Worm (Caenorhabditis elegans) whole organism, L1 larva: ENCODE results near the gene C29E4.12.
A peak's percentile ranks its signal among the peaks of the same experiment; 100 is the strongest.

Experiments used
- F16B12.6 ChIP-seq: fragments of 150-350 bp; optimal IDR thresholded peaks from 2 replicates; lab custom pipeline; 2014; ENCODE audit warnings: missing biosample characterization, missing genetic modification characterization
- alr-1 ChIP-seq: fragments of 200-800 bp; sonication (Bioruptor generic); optimal IDR thresholded peaks from 2 replicates; lab custom pipeline; 2018; ENCODE audit warnings: borderline replicate concordance, mild to moderate bottlenecking, missing genetic modification characterization, missing compliant biosample characterization
- aly-2 ChIP-seq: fragments of 150-350 bp; optimal IDR thresholded peaks from 2 replicates; lab custom pipeline; 2014; ENCODE audit warnings: missing biosample characterization, missing genetic modification characterization
- ama-1 ChIP-seq: fragments of 150-350 bp; optimal IDR thresholded peaks from 2 replicates; lab custom pipeline; 2014
- ceh-63 ChIP-seq: fragments of 200-800 bp; sonication (Bioruptor generic); optimal IDR thresholded peaks from 2 replicates; lab custom pipeline; 2018; ENCODE audit warnings: mild to moderate bottlenecking, missing genetic modification characterization, missing compliant biosample characterization
- dpl-1 ChIP-seq, 3 experiments: fragments of 150-350 bp in 2 of 3; sonication (generic microtip) in 1 of 3; optimal IDR thresholded peaks; 2 replicates each; lab custom pipeline; 2014 to 2017; ENCODE audit warnings: missing biosample characterization in 3 of 3, missing genetic modification characterization in 3 of 3, missing genetic modification reagents in 3 of 3
- dsc-1 ChIP-seq: sonication (generic microtip); optimal IDR thresholded peaks from 2 replicates; lab custom pipeline; 2016; ENCODE audit warnings: mild to moderate bottlenecking, missing genetic modification characterization, missing compliant biosample characterization
- efl-1 ChIP-seq, 4 experiments: fragments of 150-350 bp; optimal IDR thresholded peaks in 3 of 4; peaks in 1 of 4; 1 replicate in 1 of 4; 2 replicates in 3 of 4; lab custom pipeline; 2014; ENCODE audit warnings: missing biosample characterization in 2 of 4, missing genetic modification characterization in 2 of 4, missing genetic modification reagents in 2 of 4
- egl-13 ChIP-seq: sonication (generic microtip); optimal IDR thresholded peaks from 2 replicates; lab custom pipeline; 2016; ENCODE audit warnings: missing genotype, missing genetic modification reagents, missing genetic modification characterization, missing compliant biosample characterization
- egl-27 ChIP-seq, 2 experiments: fragments of 150-350 bp in 1 of 2; sonication (generic microtip); optimal IDR thresholded peaks; 3 replicates each; lab custom pipeline; 2017 to 2018; ENCODE audit warnings: missing biosample characterization in 2 of 2, missing genetic modification characterization in 2 of 2, missing genetic modification reagents in 2 of 2
- fkh-10 ChIP-seq: sonication (generic microtip); optimal IDR thresholded peaks from 2 replicates; lab custom pipeline; 2017; ENCODE audit warnings: missing biosample characterization, missing genetic modification reagents, missing genetic modification characterization
- fkh-4 ChIP-seq: sonication (generic microtip); optimal IDR thresholded peaks from 2 replicates; lab custom pipeline; 2016; ENCODE audit warnings: missing compliant biosample characterization, missing genetic modification characterization, borderline replicate concordance
- fkh-8 ChIP-seq: sonication (generic microtip); optimal IDR thresholded peaks from 2 replicates; lab custom pipeline; 2016; ENCODE audit warnings: mild to moderate bottlenecking, missing genetic modification characterization, missing compliant biosample characterization
- grh-1 ChIP-seq: fragments of 200-800 bp; sonication (Bioruptor generic); IDR thresholded peaks from 2 replicates; pipeline ENCODE4 v1.3.6; 2022; ENCODE audit warnings: missing genetic modification reagents, missing genetic modification characterization, missing compliant biosample characterization
- hlh-4 ChIP-seq: sonication (generic microtip); optimal IDR thresholded peaks from 2 replicates; lab custom pipeline; 2016; ENCODE audit warnings: mild to moderate bottlenecking, missing genetic modification characterization, missing compliant biosample characterization
- isw-1 ChIP-seq: fragments of 200-800 bp; sonication (Bioruptor generic); IDR thresholded peaks from 2 replicates; pipeline ENCODE4 v1.3.6; 2022; ENCODE audit warnings: missing genetic modification characterization, missing compliant biosample characterization
- lin-13 ChIP-seq: fragments of 150-350 bp; optimal IDR thresholded peaks from 2 replicates; lab custom pipeline; 2014; ENCODE audit warnings: missing biosample characterization, missing genetic modification reagents, missing genetic modification characterization
- lin-35 ChIP-seq, 2 experiments: fragments of 150-350 bp; optimal IDR thresholded peaks; 2 replicates each; lab custom pipeline; 2014; ENCODE audit warnings: missing biosample characterization in 2 of 2, missing genetic modification characterization in 2 of 2, missing genetic modification reagents in 2 of 2
- lin-39 ChIP-seq: fragments of 150-350 bp; optimal IDR thresholded peaks from 2 replicates; lab custom pipeline; 2014; ENCODE audit warnings: missing biosample characterization, missing genetic modification reagents, missing genetic modification characterization
- lir-3 ChIP-seq: sonication (generic microtip); optimal IDR thresholded peaks from 2 replicates; lab custom pipeline; 2016; ENCODE audit warnings: mild to moderate bottlenecking, missing genetic modification characterization, moderate library complexity, missing compliant biosample characterization; ENCODE audit not compliant: poor library complexity
- mdl-1 ChIP-seq, 2 experiments: fragments of 150-350 bp; optimal IDR thresholded peaks; 2 replicates each; lab custom pipeline; 2014 to 2017; ENCODE audit warnings: missing biosample characterization in 2 of 2, missing genetic modification characterization in 2 of 2, inconsistent platforms in 1 of 2
- mep-1 ChIP-seq: fragments of 150-350 bp; optimal IDR thresholded peaks from 2 replicates; lab custom pipeline; 2014; ENCODE audit warnings: missing biosample characterization, missing genetic modification characterization
- nhr-12 ChIP-seq: sonication (generic microtip); optimal IDR thresholded peaks from 2 replicates; lab custom pipeline; 2017; ENCODE audit warnings: missing biosample characterization, missing genetic modification characterization
- nhr-19 ChIP-seq: fragments of 200-800 bp; sonication (Bioruptor generic); conservative IDR thresholded peaks from 2 replicates; pipeline ENCODE4 v1.3.6; 2022; ENCODE audit warnings: missing genetic modification characterization, missing compliant biosample characterization
- nhr-77 ChIP-seq: fragments of 150-350 bp; optimal IDR thresholded peaks from 2 replicates; lab custom pipeline; 2014; ENCODE audit warnings: missing biosample characterization, missing genetic modification characterization
- nhr-85 ChIP-seq: sonication (generic microtip); peaks from one replicate; lab custom pipeline; 2016; ENCODE audit warnings: missing genetic modification characterization, inconsistent platforms, missing compliant biosample characterization
- pag-3 ChIP-seq: sonication (generic microtip); optimal IDR thresholded peaks from 2 replicates; lab custom pipeline; 2017; ENCODE audit warnings: missing genetic modification characterization, mild to moderate bottlenecking, missing compliant biosample characterization, antibody characterized with exemption, borderline replicate concordance; ENCODE audit not compliant: insufficient read depth
- pqm-1 ChIP-seq: sonication (generic microtip); optimal IDR thresholded peaks from 3 replicates; lab custom pipeline; 2017; ENCODE audit warnings: missing biosample characterization, missing genetic modification characterization
- snu-23 ChIP-seq: sonication (generic microtip); optimal IDR thresholded peaks from 2 replicates; lab custom pipeline; 2016; ENCODE audit warnings: missing genetic modification characterization, missing compliant biosample characterization
- sptf-1 ChIP-seq: fragments of 150-350 bp; optimal IDR thresholded peaks from 2 replicates; lab custom pipeline; 2014; ENCODE audit warnings: missing biosample characterization, missing genetic modification characterization
- tbx-2 ChIP-seq: sonication (generic microtip); optimal IDR thresholded peaks from 2 replicates; lab custom pipeline; 2016; ENCODE audit warnings: missing genetic modification characterization, missing compliant biosample characterization
- unc-62 ChIP-seq: fragments of 150-350 bp; optimal IDR thresholded peaks from 2 replicates; lab custom pipeline; 2014; ENCODE audit warnings: missing biosample characterization, missing genetic modification reagents, missing genetic modification characterization
- unc-98 ChIP-seq: fragments of 200-800 bp; sonication (Bioruptor generic); IDR thresholded peaks from 2 replicates; pipeline ENCODE4 v1.3.6; 2022; ENCODE audit warnings: missing genetic modification characterization, missing compliant biosample characterization
- ztf-11 ChIP-seq, 2 experiments: sonication (generic microtip); optimal IDR thresholded peaks; 2 replicates each; lab custom pipeline; 2016 to 2017; ENCODE audit warnings: missing genetic modification characterization in 2 of 2, missing biosample characterization in 1 of 2, missing compliant biosample characterization in 1 of 2
- ztf-4 ChIP-seq: fragments of 150-350 bp; optimal IDR thresholded peaks from 2 replicates; lab custom pipeline; 2014; ENCODE audit warnings: missing biosample characterization, missing genetic modification characterization

Gene C29E4.12

DNA sequence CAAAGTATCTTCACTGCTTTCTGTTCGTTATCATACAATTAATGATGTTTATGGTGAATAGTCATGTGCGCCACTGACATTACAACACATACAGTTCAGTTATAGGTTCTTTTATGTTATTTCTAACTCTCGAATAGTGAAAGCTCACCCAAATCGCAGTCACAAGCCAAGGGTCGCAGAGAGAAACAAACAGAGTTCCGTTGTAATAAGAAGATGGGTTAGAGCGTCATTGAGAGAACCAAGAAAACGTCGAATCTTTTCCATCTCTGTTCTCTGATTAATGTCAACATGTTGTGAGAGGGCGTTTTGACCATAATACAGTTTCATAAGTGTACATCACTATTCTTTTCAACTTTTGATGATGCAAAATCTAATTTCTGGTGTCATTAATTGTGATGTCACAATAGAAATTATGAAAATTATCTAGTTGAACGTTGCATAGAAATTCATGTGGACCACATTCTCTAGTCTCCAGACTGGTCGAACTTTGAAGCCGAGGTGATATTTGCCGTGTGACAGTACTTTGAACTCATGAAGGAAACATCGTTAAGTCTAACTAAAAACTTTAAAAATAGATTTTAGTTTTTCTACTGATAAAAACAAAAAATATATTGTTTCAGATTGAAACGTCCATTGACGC, 33.1 kb downstream of the C29E4.12 start (continued):
- TF ChIP-seq lin-13 (no peak), egl-27 (tag; optimal IDR thresholded peaks at IDR 0.05; lab: Kevin White, UChicago) (no peak), hlh-4 (tag; lab: Kevin White, UChicago) (no peak), fkh-4 (tag; lab: Kevin White, UChicago) (no peak), nhr-77 (no peak), tbx-2 (peak; percentile 44)

DNA sequence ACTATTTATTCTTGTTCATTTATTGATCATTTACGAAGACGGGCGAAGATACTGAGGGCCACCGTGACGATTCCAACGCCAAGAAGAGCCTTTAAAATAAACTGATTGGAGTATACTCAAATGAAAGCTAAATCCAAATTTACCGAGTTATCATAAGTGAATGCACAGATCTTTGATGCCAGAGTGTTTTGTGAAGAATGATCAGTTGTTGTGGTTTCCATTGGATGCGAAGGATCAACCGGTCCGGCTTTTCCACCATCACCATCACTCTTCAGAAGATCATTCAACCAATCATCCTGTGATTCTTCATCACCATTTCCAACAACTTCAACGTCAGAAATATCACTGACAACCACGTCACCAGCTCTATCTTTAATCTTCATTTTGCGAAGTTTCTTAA, 36.3 kb downstream of the C29E4.12 start:
- peak; percentile 45 for TF ChIP-seq ama-1 (lab: Kevin White, UChicago)
- peak; percentile 64 for TF ChIP-seq aly-2 (tag; lab: Kevin White, UChicago)
- no peak for TF ChIP-seq unc-62 (GFP tag; lab: Kevin White, UChicago)
- TF ChIP-seq dsc-1 (tag; lab: Kevin White, UChicago) = peak; percentile 3
- TF ChIP-seq lin-35 (GFP tag; optimal IDR thresholded peaks at IDR 0.05; lab: Kevin White, UChicago) = peak in 1 of 2 experiments; percentile 9
- peak; percentile 13 for TF ChIP-seq nhr-85 (tag; lab: Kevin White, UChicago)
- no peak for TF ChIP-seq pag-3 (tag; lab: Kevin White, UChicago)
- no peak for TF ChIP-seq unc-98 (GFP tag; lab: Robert Waterston, UW)

DNA sequence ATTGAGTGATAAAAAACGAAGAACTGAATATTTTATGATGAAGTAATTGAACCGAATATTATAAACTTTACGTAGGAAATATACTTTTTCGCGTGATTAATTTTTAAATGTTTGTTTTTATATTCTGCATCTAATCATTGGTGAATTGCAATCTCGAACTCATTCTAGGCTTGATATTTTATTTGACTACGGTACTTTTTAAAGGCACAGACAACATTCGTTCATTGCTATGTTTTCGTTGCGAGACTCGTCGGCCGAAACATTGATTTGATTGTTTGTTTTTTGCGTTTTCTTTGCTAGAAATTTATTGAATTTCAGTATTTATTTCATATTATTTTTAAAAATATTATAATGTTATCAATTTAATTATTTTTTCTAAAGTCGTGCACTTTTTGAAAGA, 36.8 kb downstream of the C29E4.12 start, which contains the start of gene C06G4.4:
Gene C06G4.4 (minus strand): TSS at position 36 of the 400 bp plus-strand sequence.
- TF ChIP-seq efl-1 (optimal IDR thresholded peaks at IDR 0.05; lab: Kevin White, UChicago) (no peak), efl-1 (GFP tag; optimal IDR thresholded peaks at IDR 0.05 in 1 of 2; lab: Kevin White, UChicago) (no peak), sptf-1 (no peak), nhr-12 (tag; lab: Kevin White, UChicago) (no peak), aly-2 (tag; lab: Kevin White, UChicago) (no peak), lin-13 (no peak), fkh-10 (GFP tag; lab: Kevin White, UChicago) (no peak), lir-3 (tag; lab: Kevin White, UChicago) (no peak), pqm-1 (tag; lab: Kevin White, UChicago) (no peak), grh-1 (no peak), fkh-8 (tag; lab: Kevin White, UChicago) (no peak), ztf-11 (tag; optimal IDR thresholded peaks at IDR 0.05; lab: Kevin White, UChicago) (no peak), mdl-1 (tag; optimal IDR thresholded peaks at IDR 0.05; lab: Kevin White, UChicago) (no peak), snu-23 (GFP tag; lab: Kevin White, UChicago) (no peak)

DNA sequence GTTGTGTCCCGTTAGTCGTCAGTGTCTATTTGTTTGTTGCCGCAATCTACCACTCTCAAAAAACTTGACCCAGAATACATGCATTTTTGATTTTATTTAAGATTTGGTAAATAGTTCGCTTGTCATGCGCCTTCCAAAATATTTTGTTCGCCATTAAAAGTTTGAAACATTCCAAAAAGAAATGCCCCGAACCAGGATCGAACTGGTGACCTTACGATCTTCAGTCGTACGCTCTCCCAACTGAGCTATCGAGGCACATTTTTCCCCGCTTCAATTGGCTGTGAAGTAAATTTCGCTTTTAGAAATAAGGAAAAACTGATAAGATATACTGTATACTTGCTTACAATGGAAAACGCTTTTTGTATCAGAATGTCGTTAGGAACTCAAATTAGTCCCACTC, 37.3 kb downstream of the C29E4.12 start:
- TF ChIP-seq ztf-4 (tag; lab: Kevin White, UChicago) = no peak
- no peak for TF ChIP-seq ceh-63 (GFP tag; lab: Kevin White, UChicago)
- no peak for TF ChIP-seq lin-13
- no peak for TF ChIP-seq efl-1 (optimal IDR thresholded peaks at IDR 0.05; lab: Kevin White, UChicago)
- peak in 1 of 2 experiments; percentile 40 for TF ChIP-seq efl-1 (GFP tag; optimal IDR thresholded peaks at IDR 0.05 in 1 of 2; lab: Kevin White, UChicago)
- no peak for TF ChIP-seq alr-1 (tag; lab: Kevin White, UChicago)
- TF ChIP-seq lin-39 = no peak
- no peak for TF ChIP-seq isw-1 (GFP tag; lab: Robert Waterston, UW)
- TF ChIP-seq egl-13 (tag; lab: Kevin White, UChicago) = no peak
- no peak for TF ChIP-seq nhr-19
- TF ChIP-seq F16B12.6 = no peak
- TF ChIP-seq hlh-4 (tag; lab: Kevin White, UChicago) = no peak
- peak; percentile 4 for TF ChIP-seq mep-1
- no peak for TF ChIP-seq dpl-1 (GFP tag; optimal IDR thresholded peaks at IDR 0.05; lab: Kevin White, UChicago)
